Worm (Caenorhabditis elegans): Measurements from ENCODE around the gene set-3.

The set-3 gene

ce11 chrIII:9694474-9694873, at the start of gene set-3:
set-3 (minus strand) TSS chrIII:9694574.
- TF ChIP-seq mbf-1 (tag; optimal IDR thresholded peaks at IDR 0.05) (no peak), ceh-16 (tag; optimal IDR thresholded peaks at IDR 0.05) (no peak), snpc-4 (tag; optimal IDR thresholded peaks at IDR 0.05) (no peak), ama-1 (optimal IDR thresholded peaks at IDR 0.05) (no peak)

ce11 chrIII:9743239-9743638, 48.9 kb upstream of the set-3 start, which contains the start of gene T05G5.1:
T05G5.1 (minus strand) TSS chrIII:9743339.
- TF ChIP-seq nhr-10 (tag; optimal IDR thresholded peaks at IDR 0.05), result no peak
- no peak for TF ChIP-seq lin-39 (tag; optimal IDR thresholded peaks at IDR 0.05)
- TF ChIP-seq ceh-16 (tag; optimal IDR thresholded peaks at IDR 0.05), result no peak
- no peak for TF ChIP-seq nhr-21 (tag; optimal IDR thresholded peaks at IDR 0.05)

ce11 chrIII:9741985-9742384, 47.6 kb upstream of the set-3 start:
- TF ChIP-seq gmeb-1 (tag; optimal IDR thresholded peaks at IDR 0.05) (no peak), Y55F3AM.14 (GFP tag; optimal IDR thresholded peaks at IDR 0.05) (no peak), mdl-1 (tag; optimal IDR thresholded peaks at IDR 0.05) (no peak), C34F6.9 (tag; optimal IDR thresholded peaks at IDR 0.05) (peak; percentile 48), sma-9 (GFP tag; optimal IDR thresholded peaks at IDR 0.05) (peak; percentile 50), sma-9 (tag; optimal IDR thresholded peaks at IDR 0.05) (no peak), elt-1 (tag; optimal IDR thresholded peaks at IDR 0.05) (no peak), nhr-129 (tag; optimal IDR thresholded peaks at IDR 0.05) (peak; percentile 31), nhr-77 (tag; optimal IDR thresholded peaks at IDR 0.05) (no peak), ceh-82 (tag; optimal IDR thresholded peaks at IDR 0.05) (no peak), F13H6.1 (tag; optimal IDR thresholded peaks at IDR 0.05) (peak; percentile 73), R02D3.7 (tag; optimal IDR thresholded peaks at IDR 0.05) (no peak), mbf-1 (tag; optimal IDR thresholded peaks at IDR 0.05) (no peak), lin-11 (tag; optimal IDR thresholded peaks at IDR 0.05) (no peak), lin-39 (tag; optimal IDR thresholded peaks at IDR 0.05) (no peak), lsy-2 (tag; optimal IDR thresholded peaks at IDR 0.05) (peak in 1 of 2 experiments; percentile 33), ztf-11 (tag; optimal IDR thresholded peaks at IDR 0.05) (no peak)

ce11 chrIII:9740663-9741062, 46.3 kb upstream of the set-3 start:
- TF ChIP-seq mdl-1 (tag; optimal IDR thresholded peaks at IDR 0.05) (no peak), lsy-2 (tag; optimal IDR thresholded peaks at IDR 0.05) (peak in 1 of 2 experiments; percentile 28), ceh-82 (tag; optimal IDR thresholded peaks at IDR 0.05) (no peak), ztf-4 (tag; optimal IDR thresholded peaks at IDR 0.05) (no peak), skn-1 (tag; optimal IDR thresholded peaks at IDR 0.05) (no peak), nhr-12 (tag; optimal IDR thresholded peaks at IDR 0.05) (no peak), gmeb-1 (tag; optimal IDR thresholded peaks at IDR 0.05) (no peak)

ce11 chrIII:9738954-9739353, 44.6 kb upstream of the set-3 start, which contains the start of gene hlh-4:
hlh-4 (minus strand) TSS chrIII:9739054.
- TF ChIP-seq peb-1 (tag; optimal IDR thresholded peaks at IDR 0.05) (no peak), nhr-129 (tag; optimal IDR thresholded peaks at IDR 0.05) (no peak), ztf-1 (GFP tag; conservative IDR thresholded peaks at IDR 0.05) (no peak), fos-1 (tag; optimal IDR thresholded peaks at IDR 0.05) (no peak), nhr-237 (tag; optimal IDR thresholded peaks at IDR 0.05) (no peak), skn-1 (tag; optimal IDR thresholded peaks at IDR 0.05) (no peak), mbf-1 (tag; optimal IDR thresholded peaks at IDR 0.05) (no peak)

ce11 chrIII:9735857-9736256, 41.5 kb upstream of the set-3 start, which contains the start of gene dao-6:
dao-6 (minus strand) TSS chrIII:9736201.
- TF ChIP-seq unc-55 (GFP tag; optimal IDR thresholded peaks at IDR 0.05) (no peak), mbf-1 (tag; optimal IDR thresholded peaks at IDR 0.05) (no peak), nhr-129 (tag; optimal IDR thresholded peaks at IDR 0.05) (peak; percentile 42), unc-62 (GFP tag; optimal IDR thresholded peaks at IDR 0.05) (no peak), nhr-21 (tag; optimal IDR thresholded peaks at IDR 0.05) (no peak), nhr-6 (tag; optimal IDR thresholded peaks at IDR 0.05) (no peak), gmeb-1 (tag; optimal IDR thresholded peaks at IDR 0.05) (no peak), alr-1 (tag; optimal IDR thresholded peaks at IDR 0.05) (no peak)
